Fruit fly (Drosophila melanogaster): ENCODE results near the gene Mi-2.

The Mi-2 gene

DNA sequence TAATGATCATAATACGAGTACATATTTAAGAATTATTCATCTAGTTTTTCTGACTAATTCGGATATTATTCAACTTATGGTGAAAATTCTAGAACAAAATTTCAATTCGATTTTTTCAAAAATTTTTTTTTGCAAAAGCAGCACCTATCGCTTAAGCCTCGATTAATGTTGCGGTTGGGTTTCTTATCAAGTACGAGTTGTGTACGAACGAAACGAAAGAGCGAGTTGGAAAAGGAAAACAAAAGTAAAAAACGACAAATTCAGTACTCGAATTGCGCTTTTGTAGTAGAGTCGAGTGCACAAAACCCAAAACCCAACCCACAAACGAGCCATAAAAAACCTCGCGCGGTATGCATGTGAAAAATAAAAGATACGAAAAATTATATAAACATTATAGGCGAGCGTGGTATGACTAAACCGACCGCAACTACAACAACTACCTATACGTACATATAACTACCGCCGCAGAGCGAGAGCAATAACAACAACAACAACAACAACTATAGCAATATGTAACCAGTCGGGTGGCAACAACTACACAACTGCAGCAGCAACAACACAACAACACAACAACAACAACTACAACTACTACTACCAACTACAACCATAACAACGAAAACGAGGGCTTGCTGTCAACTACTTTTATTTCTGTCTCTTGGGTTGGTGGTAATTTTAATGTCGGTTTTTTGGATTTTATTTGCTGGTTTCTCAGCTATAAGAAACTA is 5.4 kb downstream of the Mi-2 start:
- TF ChIP-seq hth (optimal IDR thresholded peaks at IDR 0.05) (no peak), mam (GFP tag; optimal IDR thresholded peaks at IDR 0.05) (no peak), hkb (optimal IDR thresholded peaks at IDR 0.05) (no peak), hkb (GFP tag; IDR thresholded peaks at IDR 0.05) (no peak), Sox102F (GFP tag; optimal IDR thresholded peaks at IDR 0.05) (no peak), ftz-f1 (GFP tag; optimal IDR thresholded peaks at IDR 0.05) (no peak), fd96Cb (tag; optimal IDR thresholded peaks at IDR 0.05) (no peak), CG8359 (GFP tag; optimal IDR thresholded peaks at IDR 0.05; ENCODE audit: borderline replicate concordance) (no peak), CG17829 (tag; optimal IDR thresholded peaks at IDR 0.05) (no peak), seq (GFP tag; IDR thresholded peaks at IDR 0.05) (no peak), CG3281 (GFP tag; optimal IDR thresholded peaks at IDR 0.05) (no peak), CG4328 (GFP tag; optimal IDR thresholded peaks at IDR 0.05) (no peak), CG1647 (GFP tag; optimal IDR thresholded peaks at IDR 0.05) (no peak), CG6813 (GFP tag; optimal IDR thresholded peaks at IDR 0.05) (no peak), CG18619 (GFP tag; optimal IDR thresholded peaks at IDR 0.05) (no peak), br (optimal IDR thresholded peaks at IDR 0.05) (no peak), CG31365 (tag; optimal IDR thresholded peaks at IDR 0.05) (no peak), usp (GFP tag; optimal IDR thresholded peaks at IDR 0.05) (no peak), tap (tag; optimal IDR thresholded peaks at IDR 0.05) (no peak), CG3847 (GFP tag; IDR thresholded peaks at IDR 0.05) (no peak), CG4404 (GFP tag; IDR thresholded peaks at IDR 0.05) (no peak), lab (GFP tag; optimal IDR thresholded peaks at IDR 0.05) (peak; percentile 1), salm (tag; optimal IDR thresholded peaks at IDR 0.05) (no peak), disco-r (GFP tag; optimal IDR thresholded peaks at IDR 0.05) (no peak), CG13775 (GFP tag; optimal IDR thresholded peaks at IDR 0.05) (no peak), gcm (GFP tag; optimal IDR thresholded peaks at IDR 0.05) (no peak), CG9437 (GFP tag; optimal IDR thresholded peaks at IDR 0.05) (no peak), CG12659 (GFP tag; optimal IDR thresholded peaks at IDR 0.05) (no peak), CG6254 (GFP tag; optimal IDR thresholded peaks at IDR 0.05) (no peak), CG10147 (GFP tag; optimal IDR thresholded peaks at IDR 0.05) (no peak), Hmx (GFP tag; optimal IDR thresholded peaks at IDR 0.05) (no peak), HLH3B (GFP tag; IDR thresholded peaks at IDR 0.05) (no peak), HmgZ (tag; optimal IDR thresholded peaks at IDR 0.05) (no peak), stc (GFP tag; IDR thresholded peaks at IDR 0.05) (peak; percentile 36; the same call in 1 of the 2 replicates), bab2 (GFP tag; optimal IDR thresholded peaks at IDR 0.05) (no peak), kni (GFP tag; optimal IDR thresholded peaks at IDR 0.05) (peak; percentile 16), dan (GFP tag; IDR thresholded peaks at IDR 0.05) (no peak), CG7556 (GFP tag; optimal IDR thresholded peaks at IDR 0.05) (no peak), Antp (GFP tag; optimal IDR thresholded peaks at IDR 0.05) (no peak), CG32767 (GFP tag; IDR thresholded peaks at IDR 0.05) (no peak), CG4360 (GFP tag; IDR thresholded peaks at IDR 0.05) (peak; percentile 97), CG10274 (GFP tag; optimal IDR thresholded peaks at IDR 0.05) (no peak), CG10366 (GFP tag; IDR thresholded peaks at IDR 0.05) (no peak), sd (tag; optimal IDR thresholded peaks at IDR 0.05) (peak; percentile 12), Med (GFP tag) (peak; percentile 47), CG10543 (GFP tag; optimal IDR thresholded peaks at IDR 0.05) (no peak), CG8765 (GFP tag; IDR thresholded peaks at IDR 0.05) (no peak), gsb (GFP tag; IDR thresholded peaks at IDR 0.05) (no peak), Pdp1 (GFP tag; optimal IDR thresholded peaks at IDR 0.05) (peak in 1 of 2 experiments; percentile 79), CG7839 (tag; optimal IDR thresholded peaks at IDR 0.05) (no peak), cg (GFP tag; optimal IDR thresholded peaks at IDR 0.05) (peak; percentile 34)

All from whole organism, embryonic.